Worm (Caenorhabditis elegans) whole organism, young adult: ENCODE measurements around the gene C15H9.9.

ENCODE experiments used
- B0019.2 ChIP-seq: fragments of 200-800 bp; sonication (Bioruptor generic); conservative IDR thresholded peaks from 2 replicates; pipeline ENCODE4 v1.3.6; 2022; ENCODE audit warnings: missing genetic modification reagents, missing genetic modification characterization, missing compliant biosample characterization
- B0336.3 ChIP-seq: fragments of 200-800 bp; sonication (Bioruptor generic); IDR thresholded peaks from 2 replicates; pipeline ENCODE4 v1.3.6; 2022; ENCODE audit warnings: missing genetic modification characterization, missing compliant biosample characterization
- C06A6.2 ChIP-seq: fragments of 200-800 bp; sonication (Bioruptor generic); conservative IDR thresholded peaks from 2 replicates; pipeline ENCODE4 v1.3.6; 2022; ENCODE audit warnings: missing genetic modification characterization, missing compliant biosample characterization
- D2030.7 ChIP-seq: fragments of 200-800 bp; sonication (Bioruptor generic); IDR thresholded peaks from 2 replicates; pipeline ENCODE4 v1.3.6; 2022; ENCODE audit warnings: missing genetic modification reagents, missing genetic modification characterization, missing compliant biosample characterization
- F10E7.11 ChIP-seq: sonication (generic microtip); optimal IDR thresholded peaks from 2 replicates; lab custom pipeline; 2017; ENCODE audit warnings: mild to moderate bottlenecking, missing genetic modification characterization, moderate library complexity, missing compliant biosample characterization
- F57C9.4 ChIP-seq: sonication (generic microtip); optimal IDR thresholded peaks from 2 replicates; lab custom pipeline; 2017; ENCODE audit warnings: mild to moderate bottlenecking, missing genetic modification characterization, missing compliant biosample characterization
- T07F8.4 ChIP-seq: sonication (generic microtip); optimal IDR thresholded peaks from 2 replicates; lab custom pipeline; 2016; ENCODE audit warnings: mild to moderate bottlenecking, missing genetic modification characterization, moderate library complexity, missing compliant biosample characterization
- Y79H2A.3 ChIP-seq: fragments of 200-800 bp; sonication (Bioruptor generic); conservative IDR thresholded peaks from 2 replicates; pipeline ENCODE4 v1.3.6; 2022; ENCODE audit warnings: missing genetic modification reagents, missing genetic modification characterization, missing compliant biosample characterization
- ama-1 ChIP-seq, 3 experiments: fragments of 150-350 bp in 1 of 3; sonication (generic microtip) in 2 of 3; optimal IDR thresholded peaks; 2 replicates each; lab custom pipeline; 2014 to 2018; ENCODE audit warnings: missing biosample characterization in 2 of 3, missing genetic modification characterization in 2 of 3, missing genetic modification reagents in 2 of 3
- athp-1 ChIP-seq: sonication (generic microtip); optimal IDR thresholded peaks from 2 replicates; lab custom pipeline; 2017; ENCODE audit warnings: mild to moderate bottlenecking, missing genetic modification characterization, missing compliant biosample characterization
- attf-6 ChIP-seq: fragments of 200-800 bp; sonication (Bioruptor generic); IDR thresholded peaks from 2 replicates; pipeline ENCODE4 v1.3.6; 2022; ENCODE audit warnings: missing genetic modification reagents, missing genetic modification characterization, missing compliant biosample characterization
- bed-2 ChIP-seq: fragments of 200-800 bp; sonication (Bioruptor generic); IDR thresholded peaks from 2 replicates; pipeline ENCODE4 v1.3.6; 2022; ENCODE audit warnings: missing genetic modification reagents, missing genetic modification characterization, missing compliant biosample characterization
- ceh-27 ChIP-seq: fragments of 200-800 bp; sonication (Bioruptor generic); optimal IDR thresholded peaks from 2 replicates; lab custom pipeline; 2018; ENCODE audit warnings: mild to moderate bottlenecking, missing genetic modification characterization, moderate library complexity, missing compliant biosample characterization
- ceh-58 ChIP-seq: fragments of 200-800 bp; sonication (Bioruptor generic); IDR thresholded peaks from 2 replicates; pipeline ENCODE4 v1.3.6; 2022; ENCODE audit warnings: missing genetic modification characterization, missing compliant biosample characterization
- dox-1 ChIP-seq: fragments of 200-800 bp; sonication (Bioruptor generic); IDR thresholded peaks from 2 replicates; pipeline ENCODE4 v1.3.6; 2022; ENCODE audit warnings: missing genetic modification reagents, missing genetic modification characterization, missing compliant biosample characterization
- efl-1 ChIP-seq: fragments of 150-350 bp; optimal IDR thresholded peaks from 2 replicates; lab custom pipeline; 2014; ENCODE audit warnings: missing biosample characterization, missing genetic modification reagents, missing genetic modification characterization
- egl-18 ChIP-seq: fragments of 200-800 bp; sonication (Bioruptor generic); IDR thresholded peaks from 2 replicates; pipeline ENCODE4 v1.3.6; 2022; ENCODE audit warnings: missing genetic modification reagents, missing genetic modification characterization, missing compliant biosample characterization
- egrh-3 ChIP-seq: fragments of 200-800 bp; sonication (Bioruptor generic); IDR thresholded peaks from 2 replicates; pipeline ENCODE4 v1.3.6; 2022; ENCODE audit warnings: missing genetic modification reagents, missing genetic modification characterization, missing compliant biosample characterization
- ets-4 ChIP-seq: fragments of 200-800 bp; sonication (Bioruptor generic); optimal IDR thresholded peaks from 2 replicates; lab custom pipeline; 2018; ENCODE audit warnings: mild to moderate bottlenecking, missing genetic modification characterization, missing compliant biosample characterization
- lag-1 ChIP-seq: fragments of 200-800 bp; sonication (Bioruptor generic); IDR thresholded peaks from 2 replicates; pipeline ENCODE4 v1.3.6; 2022; ENCODE audit warnings: missing genetic modification reagents, missing genetic modification characterization, missing compliant biosample characterization
- madf-10 ChIP-seq: sonication (generic microtip); optimal IDR thresholded peaks from 2 replicates; lab custom pipeline; 2016; ENCODE audit warnings: mild to moderate bottlenecking, missing genetic modification characterization, missing compliant biosample characterization
- madf-8 ChIP-seq: fragments of 200-800 bp; sonication (Bioruptor generic); conservative IDR thresholded peaks from 2 replicates; pipeline ENCODE4 v1.3.6; 2022; ENCODE audit warnings: missing genetic modification reagents, missing genetic modification characterization, missing compliant biosample characterization
- mel-28 ChIP-seq: sonication (generic microtip); optimal IDR thresholded peaks from 2 replicates; lab custom pipeline; 2016; ENCODE audit warnings: borderline replicate concordance, mild to moderate bottlenecking, missing genetic modification characterization, missing compliant biosample characterization
- nfya-1 ChIP-seq: sonication (generic microtip); optimal IDR thresholded peaks from 2 replicates; lab custom pipeline; 2017; ENCODE audit warnings: antibody characterized with exemption, missing compliant biosample characterization, missing genetic modification characterization, borderline replicate concordance; ENCODE audit not compliant: insufficient read depth
- nfya-2 ChIP-seq: fragments of 200-800 bp; sonication (Bioruptor generic); IDR thresholded peaks from 2 replicates; pipeline ENCODE4 v1.3.6; 2022; ENCODE audit warnings: missing genetic modification reagents, missing genetic modification characterization, missing compliant biosample characterization
- nhr-80 ChIP-seq: sonication (generic microtip); optimal IDR thresholded peaks from 2 replicates; lab custom pipeline; 2016; ENCODE audit warnings: missing genetic modification characterization, missing compliant biosample characterization
- nhr-90 ChIP-seq: sonication (generic microtip); optimal IDR thresholded peaks from 2 replicates; lab custom pipeline; 2016; ENCODE audit warnings: missing genotype, mild to moderate bottlenecking, missing genetic modification characterization, missing compliant biosample characterization
- repo-1 ChIP-seq: sonication (generic microtip); optimal IDR thresholded peaks from 2 replicates; lab custom pipeline; 2017; ENCODE audit warnings: mild to moderate bottlenecking, missing genetic modification characterization, missing compliant biosample characterization
- snpc-3.4 ChIP-seq: sonication (generic microtip); optimal IDR thresholded peaks from 2 replicates; lab custom pipeline; 2017; ENCODE audit warnings: missing genetic modification characterization, mild to moderate bottlenecking, missing compliant biosample characterization, antibody characterized with exemption, moderate library complexity, missing genotype, missing genetic modification reagents
- tbx-9 ChIP-seq: sonication (generic microtip); optimal IDR thresholded peaks from 2 replicates; lab custom pipeline; 2016; ENCODE audit warnings: borderline replicate concordance, missing genetic modification characterization, inconsistent platforms, missing compliant biosample characterization
- tlf-1 ChIP-seq: fragments of 200-800 bp; sonication (Bioruptor generic); optimal IDR thresholded peaks from 2 replicates; lab custom pipeline; 2018; ENCODE audit warnings: mild to moderate bottlenecking, missing genetic modification characterization, missing compliant biosample characterization
- unc-62 ChIP-seq: fragments of 150-350 bp; optimal IDR thresholded peaks from 2 replicates; lab custom pipeline; 2014; ENCODE audit warnings: missing biosample characterization, missing genetic modification reagents, missing genetic modification characterization
- xnd-1 ChIP-seq: sonication (generic microtip); optimal IDR thresholded peaks from 2 replicates; lab custom pipeline; 2016; ENCODE audit warnings: missing genotype, missing genetic modification reagents, missing genetic modification characterization, missing compliant biosample characterization
- zfh-2 ChIP-seq: fragments of 200-800 bp; sonication (Bioruptor generic); conservative IDR thresholded peaks from 2 replicates; pipeline ENCODE4 v1.3.6; 2022; ENCODE audit warnings: missing genetic modification reagents, missing genetic modification characterization, missing compliant biosample characterization

The C15H9.9 gene

DNA sequence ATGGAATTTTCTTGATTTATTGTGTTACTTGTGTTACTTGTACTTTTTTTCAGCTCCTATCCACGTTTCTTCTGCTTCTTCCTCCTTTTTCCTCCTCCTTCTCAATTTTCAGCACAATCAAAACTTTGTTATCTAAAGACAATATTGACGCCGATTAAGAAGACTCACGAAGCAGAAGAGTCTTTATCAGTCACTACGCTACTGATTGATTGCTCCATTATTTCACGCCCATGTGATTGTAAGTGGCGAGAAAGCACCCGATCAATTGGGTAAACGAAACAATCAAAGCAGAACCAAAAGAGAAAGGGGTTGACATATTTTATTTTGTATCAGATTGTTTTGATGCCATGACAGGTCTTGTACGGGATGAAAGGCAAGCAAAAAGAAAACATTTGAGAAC lies 41.2 kb upstream of the C15H9.9 start, which contains the start of gene T25B2.2:
T25B2.2 (plus strand) TSS at position 392 of the 400 bp plus-strand sequence.
- TF ChIP-seq nhr-80 (tag; lab: Kevin White, UChicago) = peak; percentile 80
- no peak for TF ChIP-seq D2030.7

ce11 chrX:6167376-6167775 lies 39.3 kb upstream of the C15H9.9 start:
- no peak for TF ChIP-seq repo-1 (tag; lab: Kevin White, UChicago)
- peak; percentile 30 for TF ChIP-seq nhr-80 (tag; lab: Kevin White, UChicago)
- no peak for TF ChIP-seq F10E7.11 (tag; lab: Kevin White, UChicago)
- TF ChIP-seq ets-4 (GFP tag; lab: Kevin White, UChicago) = no peak
- no peak for TF ChIP-seq ama-1 (optimal IDR thresholded peaks at IDR 0.05; lab: Kevin White, UChicago)
- TF ChIP-seq ama-1 (GFP tag; optimal IDR thresholded peaks at IDR 0.05; lab: Kevin White, UChicago) = no peak
- TF ChIP-seq mel-28 = no peak

- no peak for TF ChIP-seq tlf-1
- TF ChIP-seq dox-1 (GFP tag; lab: Robert Waterston, UW) = no peak
- TF ChIP-seq zfh-2 (GFP tag; lab: Robert Waterston, UW) = peak; percentile 72
- TF ChIP-seq snpc-3.4 (tag; lab: Kevin White, UChicago) = no peak
- TF ChIP-seq F57C9.4 (tag; lab: Kevin White, UChicago) = no peak
- TF ChIP-seq ceh-58 (GFP tag; lab: Robert Waterston, UW) = no peak
- TF ChIP-seq ama-1 (optimal IDR thresholded peaks at IDR 0.05; lab: Kevin White, UChicago) = no peak
- no peak for TF ChIP-seq ama-1 (GFP tag; optimal IDR thresholded peaks at IDR 0.05; lab: Kevin White, UChicago)
- TF ChIP-seq B0336.3 (GFP tag; lab: Robert Waterston, UW) = no peak
- no peak for TF ChIP-seq C06A6.2
- no peak for TF ChIP-seq ceh-27 (GFP tag; lab: Kevin White, UChicago)
- TF ChIP-seq tbx-9 (tag; lab: Kevin White, UChicago) = no peak
- peak; percentile 27; the same call in 1 of the 2 replicates for TF ChIP-seq egrh-3 (GFP tag; lab: Robert Waterston, UW)
- TF ChIP-seq, all 124 proteins: peak for 2
Observed at ce11 chrX:6162037-6162436, 34.0 kb upstream of the C15H9.9 start.

ce11 chrX:6160427-6160826 lies 32.4 kb upstream of the C15H9.9 start, which contains the start of gene odd-2:
Gene odd-2 (minus strand): TSS chrX:6160527.
- TF ChIP-seq athp-1 (tag; lab: Kevin White, UChicago) (no peak), nfya-2 (GFP tag; lab: Robert Waterston, UW) (no peak), B0019.2 (GFP tag; lab: Robert Waterston, UW) (no peak), egl-18 (no peak), unc-62 (no peak), bed-2 (GFP tag; lab: Robert Waterston, UW) (no peak), attf-6 (no peak), B0336.3 (GFP tag; lab: Robert Waterston, UW) (no peak), nhr-90 (tag; lab: Kevin White, UChicago) (no peak), Y79H2A.3 (GFP tag; lab: Robert Waterston, UW) (no peak), F10E7.11 (tag; lab: Kevin White, UChicago) (no peak), nfya-1 (no peak), efl-1 (GFP tag; lab: Kevin White, UChicago) (no peak), madf-10 (tag; lab: Kevin White, UChicago) (no peak), lag-1 (GFP tag; lab: Robert Waterston, UW) (no peak), T07F8.4 (tag; lab: Kevin White, UChicago) (no peak), madf-8 (GFP tag; lab: Robert Waterston, UW) (no peak), xnd-1 (tag; lab: Kevin White, UChicago) (no peak)
